Fruit fly (Drosophila melanogaster) whole organism, adult: ENCODE measurements around the gene Slbp.
A peak's percentile ranks its signal among the peaks of the same experiment; 100 is the strongest.

ENCODE experiments used
- CG11617 ChIP-seq: fragments of 200-800 bp; sonication (Bioruptor generic); optimal IDR thresholded peaks from 2 replicates; lab custom pipeline; 2017; ENCODE audit warnings: mild to moderate bottlenecking, missing biosample characterization, missing genetic modification reagents, missing genetic modification characterization
- CG12768 ChIP-seq: fragments of 200-800 bp; sonication (Bioruptor generic); optimal IDR thresholded peaks from 2 replicates; lab custom pipeline; 2017; ENCODE audit warnings: missing biosample characterization, missing genetic modification characterization, mild to moderate bottlenecking, moderate library complexity, missing genetic modification reagents
- CG14711 ChIP-seq: fragments of 200-800 bp; sonication (Bioruptor generic); optimal IDR thresholded peaks from 2 replicates; lab custom pipeline; 2018; ENCODE audit warnings: missing biosample characterization, mild to moderate bottlenecking, missing genetic modification characterization, moderate library complexity
- CG1620 ChIP-seq: fragments of 200-800 bp; sonication (Bioruptor generic); optimal IDR thresholded peaks from 2 replicates; lab custom pipeline; 2016; ENCODE audit warnings: missing biosample characterization, missing genetic modification characterization
- CG33017 ChIP-seq: fragments of 200-800 bp; sonication (Bioruptor generic); optimal IDR thresholded peaks from 2 replicates; lab custom pipeline; 2018; ENCODE audit warnings: missing biosample characterization, mild to moderate bottlenecking, missing genetic modification characterization, moderate library complexity
- CG5204 ChIP-seq: fragments of 200-800 bp; sonication (Bioruptor generic); optimal IDR thresholded peaks from 2 replicates; lab custom pipeline; 2016; ENCODE audit warnings: missing biosample characterization, missing genetic modification characterization
- CG7045 ChIP-seq: fragments of 200-800 bp; sonication (Bioruptor generic); optimal IDR thresholded peaks from 2 replicates; lab custom pipeline; 2017; ENCODE audit warnings: missing biosample characterization, mild to moderate bottlenecking, missing genetic modification characterization
- CG7101 ChIP-seq: fragments of 200-800 bp; sonication (Bioruptor generic); optimal IDR thresholded peaks from 2 replicates; lab custom pipeline; 2018; ENCODE audit warnings: missing biosample characterization, mild to moderate bottlenecking, missing genetic modification characterization, moderate library complexity
- Clk ChIP-seq: fragments of 200-800 bp; sonication (Bioruptor generic); optimal IDR thresholded peaks from 2 replicates; lab custom pipeline; 2017; ENCODE audit warnings: missing biosample characterization, missing genetic modification characterization
- Crg-1 ChIP-seq: fragments of 200-800 bp; sonication (Bioruptor generic); optimal IDR thresholded peaks from 2 replicates; lab custom pipeline; 2016; ENCODE audit warnings: missing biosample characterization, missing genetic modification characterization
- Hr96 ChIP-seq: fragments of 200-800 bp; sonication (Bioruptor generic); optimal IDR thresholded peaks from 2 replicates; lab custom pipeline; 2016; ENCODE audit warnings: missing biosample characterization, missing genetic modification characterization
- Mnt ChIP-seq: fragments of 200-800 bp; sonication (Bioruptor generic); optimal IDR thresholded peaks from 2 replicates; lab custom pipeline; 2016; ENCODE audit warnings: missing biosample characterization, mild to moderate bottlenecking, missing genetic modification characterization
- bab1 ChIP-seq: fragments of 200-800 bp; sonication (Bioruptor generic); optimal IDR thresholded peaks from 3 replicates; lab custom pipeline; 2019; ENCODE audit warnings: missing biosample characterization, mild to moderate bottlenecking, missing genetic modification characterization, moderate library complexity
- cic ChIP-seq: fragments of 200-800 bp; sonication (Bioruptor generic); optimal IDR thresholded peaks from 2 replicates; lab custom pipeline; 2017; ENCODE audit warnings: missing biosample characterization, mild to moderate bottlenecking, missing genetic modification characterization, moderate library complexity
- cnc ChIP-seq, 2 experiments: fragments of >200 bp; optimal IDR thresholded peaks; 2 replicates each; lab custom pipeline; 2017
- kay ChIP-seq: fragments of 200-800 bp; sonication (Bioruptor generic); peaks from one replicate; lab custom pipeline; 2016; ENCODE audit warnings: missing biosample characterization, missing genetic modification characterization, borderline replicate concordance
- ovo ChIP-seq: fragments of 200-800 bp; sonication (Bioruptor generic); optimal IDR thresholded peaks from 2 replicates; lab custom pipeline; 2016; ENCODE audit warnings: missing biosample characterization, missing genetic modification characterization
- pad ChIP-seq: fragments of 200-800 bp; sonication (Bioruptor generic); optimal IDR thresholded peaks from 3 replicates; lab custom pipeline; 2017; ENCODE audit warnings: missing biosample characterization, missing genetic modification characterization, mild to moderate bottlenecking, moderate library complexity, missing genetic modification reagents
- tj ChIP-seq: fragments of 200-800 bp; sonication (Bioruptor generic); optimal IDR thresholded peaks from 3 replicates; lab custom pipeline; 2017; ENCODE audit warnings: missing biosample characterization, mild to moderate bottlenecking, missing genetic modification characterization, moderate library complexity
- toe ChIP-seq: fragments of 200-800 bp; sonication (Bioruptor generic); optimal IDR thresholded peaks from 2 replicates; lab custom pipeline; 2016; ENCODE audit warnings: missing biosample characterization, missing genetic modification characterization

Gene Slbp

dm6 chr3R:29153197-29153644 is at the start of gene Slbp, which contains the start of gene Rpn2:
Slbp (minus strand) TSS chr3R:29153266.
Rpn2 (plus strand) TSS chr3R:29153524.
- TF ChIP-seq Mnt (GFP tag; lab: Kevin White, UChicago) (peak; percentile 77), tj (GFP tag; lab: Kevin White, UChicago) (peak; percentile 21), CG1620 (peak; percentile 62), ovo (peak; percentile 6), toe (GFP tag; lab: Kevin White, UChicago) (no peak), kay (no peak), pad (GFP tag; lab: Kevin White, UChicago) (peak; percentile 72), CG12768 (GFP tag; lab: Kevin White, UChicago) (peak; percentile 63), CG11617 (peak; percentile 61), cic (GFP tag; lab: Kevin White, UChicago) (peak; percentile 47), cnc (optimal IDR thresholded peaks at IDR 0.05; lab: Kevin White, UChicago) (peak; percentile 94 to 96), CG7101 (peak; percentile 74), CG14711 (tag; lab: Kevin White, UChicago) (peak; percentile 73), CG5204 (GFP tag; lab: Kevin White, UChicago) (no peak), Hr96 (peak; percentile 75), CG33017 (tag; lab: Kevin White, UChicago) (peak; percentile 42), Crg-1 (GFP tag; lab: Kevin White, UChicago) (peak; percentile 77), CG7045 (peak; percentile 22), bab1 (peak; percentile 88), Clk (GFP tag; lab: Kevin White, UChicago) (peak; percentile 61)

- TF ChIP-seq bab1, result peak; percentile 23
- no peak for TF ChIP-seq cnc (optimal IDR thresholded peaks at IDR 0.05; lab: Kevin White, UChicago)
- TF ChIP-seq cic (GFP tag; lab: Kevin White, UChicago), result no peak
- no peak for TF ChIP-seq Clk (GFP tag; lab: Kevin White, UChicago)
Observed at dm6 chr3R:29202418-29202817, 49.4 kb upstream of the Slbp start, which contains the start of gene Mesh1. Mesh1 (minus strand) TSS chr3R:29202525.

- TF ChIP-seq CG11617 (peak; percentile 25), Mnt (GFP tag; lab: Kevin White, UChicago) (peak; percentile 89), CG14711 (tag; lab: Kevin White, UChicago) (peak; percentile 74), pad (GFP tag; lab: Kevin White, UChicago) (peak; percentile 77), CG7101 (peak; percentile 53), cnc (optimal IDR thresholded peaks at IDR 0.05; lab: Kevin White, UChicago) (no peak), Hr96 (peak; percentile 73), CG7045 (peak; percentile 78), bab1 (peak; percentile 50), ovo (peak; percentile 39), toe (GFP tag; lab: Kevin White, UChicago) (peak; percentile 84), tj (GFP tag; lab: Kevin White, UChicago) (peak; percentile 77), CG33017 (tag; lab: Kevin White, UChicago) (peak; percentile 59), Crg-1 (GFP tag; lab: Kevin White, UChicago) (peak; percentile 58), Clk (GFP tag; lab: Kevin White, UChicago) (peak; percentile 75), CG1620 (peak; percentile 55), kay (peak; percentile 95), CG12768 (GFP tag; lab: Kevin White, UChicago) (peak; percentile 92), cic (GFP tag; lab: Kevin White, UChicago) (peak; percentile 95), CG5204 (GFP tag; lab: Kevin White, UChicago) (peak; percentile 43)
Observed at dm6 chr3R:29199807-29200693, 47.0 kb upstream of the Slbp start, which contains the start of gene CG11899. CG11899 (plus strand) TSS chr3R:29200454.

dm6 chr3R:29198299-29198698 is 45.2 kb upstream of the Slbp start:
- no peak for TF ChIP-seq CG7045
- TF ChIP-seq Mnt (GFP tag; lab: Kevin White, UChicago), result no peak
- TF ChIP-seq cic (GFP tag; lab: Kevin White, UChicago), result no peak
- no peak for TF ChIP-seq CG33017 (tag; lab: Kevin White, UChicago)
- no peak for TF ChIP-seq CG1620
- no peak for TF ChIP-seq ovo
- no peak for TF ChIP-seq CG14711 (tag; lab: Kevin White, UChicago)
- no peak for TF ChIP-seq CG12768 (GFP tag; lab: Kevin White, UChicago)
- TF ChIP-seq toe (GFP tag; lab: Kevin White, UChicago), result no peak
- TF ChIP-seq Clk (GFP tag; lab: Kevin White, UChicago), result no peak
- no peak for TF ChIP-seq Crg-1 (GFP tag; lab: Kevin White, UChicago)
- TF ChIP-seq cnc (optimal IDR thresholded peaks at IDR 0.05; lab: Kevin White, UChicago), result no peak
- TF ChIP-seq bab1, result no peak
- no peak for TF ChIP-seq CG11617
- TF ChIP-seq CG5204 (GFP tag; lab: Kevin White, UChicago), result no peak
- TF ChIP-seq pad (GFP tag; lab: Kevin White, UChicago), result no peak
- no peak for TF ChIP-seq tj (GFP tag; lab: Kevin White, UChicago)
- no peak for TF ChIP-seq Hr96
- TF ChIP-seq kay, result no peak

- TF ChIP-seq Clk (GFP tag; lab: Kevin White, UChicago) (no peak), bab1 (no peak), Hr96 (no peak), pad (GFP tag; lab: Kevin White, UChicago) (no peak), Crg-1 (GFP tag; lab: Kevin White, UChicago) (no peak), Mnt (GFP tag; lab: Kevin White, UChicago) (no peak)
Observed at dm6 chr3R:29196967-29197611, 44.0 kb upstream of the Slbp start, which contains the start of gene CG14515. CG14515 (plus strand) TSS chr3R:29197556.
